Fruit fly (Drosophila melanogaster): ENCODE measurements around the gene Cp7Fc.

Cp7Fc gene

DNA sequence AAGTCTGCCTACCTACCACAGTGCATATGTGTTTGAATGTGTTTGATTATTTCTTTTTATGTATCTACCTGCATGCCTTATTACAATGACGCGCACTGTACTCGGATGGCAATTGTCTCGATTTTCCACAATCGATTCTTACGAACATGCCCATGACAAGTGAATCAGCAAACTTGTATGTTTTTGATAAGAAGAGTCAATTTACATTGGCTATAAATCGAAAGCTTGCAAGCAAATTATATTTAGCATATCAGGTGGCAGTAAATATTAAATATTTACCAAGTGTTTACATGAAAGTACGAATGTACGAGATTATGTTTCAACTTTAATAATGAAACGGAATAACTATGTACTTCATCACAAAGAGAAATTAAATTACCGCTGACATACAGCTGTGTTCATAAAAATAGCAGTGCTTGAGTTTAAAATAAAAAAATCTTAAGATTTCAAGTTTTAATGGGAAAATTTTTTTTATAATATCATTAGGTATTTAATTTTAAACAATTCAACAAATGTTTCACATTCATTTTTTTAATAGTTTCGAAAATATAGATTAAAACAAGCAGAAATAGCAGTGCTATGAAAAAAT, 17.4 kb upstream of the Cp7Fc start (continued):
- TF ChIP-seq Hey (tag; optimal IDR thresholded peaks at IDR 0.05) (no peak), ftz-f1 (GFP tag; optimal IDR thresholded peaks at IDR 0.05) (no peak), stwl (tag; optimal IDR thresholded peaks at IDR 0.05) (no peak), Myb (GFP tag; optimal IDR thresholded peaks at IDR 0.05) (no peak), CG13287 (GFP tag; IDR thresholded peaks at IDR 0.05; ENCODE audit: partially characterized antibody) (no peak), luna (GFP tag; optimal IDR thresholded peaks at IDR 0.05) (no peak), PHDP (tag; optimal IDR thresholded peaks at IDR 0.05) (no peak), hth (optimal IDR thresholded peaks at IDR 0.05) (no peak), dati (GFP tag; IDR thresholded peaks at IDR 0.05) (no peak), nom (GFP tag; optimal IDR thresholded peaks at IDR 0.05) (peak; percentile 54), Blimp-1 (GFP tag; optimal IDR thresholded peaks at IDR 0.05) (peak; percentile 5), CG7745 (tag; optimal IDR thresholded peaks at IDR 0.05) (no peak), CG1233 (GFP tag; optimal IDR thresholded peaks at IDR 0.05) (peak; percentile 2), Atf6 (GFP tag; IDR thresholded peaks at IDR 0.05) (no peak), CG3281 (GFP tag; optimal IDR thresholded peaks at IDR 0.05) (no peak), lab (GFP tag; optimal IDR thresholded peaks at IDR 0.05) (peak; percentile 7), Med (GFP tag) (peak; percentile 0), Opbp (GFP tag; IDR thresholded peaks at IDR 0.05; ENCODE audit: partially characterized antibody) (no peak), bsh (GFP tag; optimal IDR thresholded peaks at IDR 0.05) (peak in 1 of 2 experiments; percentile 19), Mrtf (GFP tag; IDR thresholded peaks at IDR 0.05) (no peak), fd64A (GFP tag; optimal IDR thresholded peaks at IDR 0.05) (no peak), chm (GFP tag; IDR thresholded peaks at IDR 0.05) (no peak), CG43689 (GFP tag; IDR thresholded peaks at IDR 0.05) (no peak), CG6254 (GFP tag; optimal IDR thresholded peaks at IDR 0.05) (no peak), CG11695 (GFP tag; IDR thresholded peaks at IDR 0.05) (0 out of 3 replicates have a peak, but pooled peaks have one; percentile 29), ewg (GFP tag; optimal IDR thresholded peaks at IDR 0.05) (no peak), ac (GFP tag; optimal IDR thresholded peaks at IDR 0.05) (no peak)

DNA sequence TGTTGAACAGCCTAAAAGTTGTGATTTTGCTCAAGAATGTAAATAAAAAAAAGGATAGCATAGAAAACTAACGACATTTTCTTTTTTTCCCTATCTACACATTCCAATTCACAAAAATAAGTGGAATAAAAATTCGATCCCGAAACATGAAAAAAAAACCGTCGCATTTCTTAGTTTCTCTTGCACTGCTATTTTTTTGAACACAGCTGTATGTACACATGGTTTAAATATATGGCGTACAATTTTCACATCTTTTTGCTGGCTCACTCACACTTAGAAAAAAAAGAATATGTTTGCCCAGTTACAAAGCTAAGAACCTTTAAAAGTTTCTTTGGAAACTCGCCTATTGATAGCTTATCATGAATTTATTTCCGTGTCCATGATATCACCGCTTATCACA, 16.7 kb upstream of the Cp7Fc start:
- peak; percentile 17 for TF ChIP-seq zf30C (GFP tag; optimal IDR thresholded peaks at IDR 0.05)
- 0 out of 3 replicates have a peak, but pooled peaks have one; percentile 34 for TF ChIP-seq Mrtf (GFP tag; IDR thresholded peaks at IDR 0.05)
- TF ChIP-seq tio (GFP tag; optimal IDR thresholded peaks at IDR 0.05), result peak; percentile 4
- no peak for TF ChIP-seq CG6654 (GFP tag; optimal IDR thresholded peaks at IDR 0.05)
- no peak for TF ChIP-seq CG31365 (tag; optimal IDR thresholded peaks at IDR 0.05)
- TF ChIP-seq esg (GFP tag; conservative IDR thresholded peaks at IDR 0.05), result no peak
- 0 out of 2 replicates have a peak, but pooled peaks have one; percentile 22 for TF ChIP-seq Xrp1 (GFP tag; IDR thresholded peaks at IDR 0.05)
- TF ChIP-seq CG8478 (optimal IDR thresholded peaks at IDR 0.05), result no peak
- TF ChIP-seq TFAM (GFP tag; optimal IDR thresholded peaks at IDR 0.05), result no peak
- TF ChIP-seq CG11696 (GFP tag; IDR thresholded peaks at IDR 0.05), result peak; percentile 64
- TF ChIP-seq sens (GFP tag), result peak; percentile 21
- TF ChIP-seq row (GFP tag; IDR thresholded peaks at IDR 0.05), result 0 out of 3 replicates have a peak, but pooled peaks have one; percentile 17

DNA sequence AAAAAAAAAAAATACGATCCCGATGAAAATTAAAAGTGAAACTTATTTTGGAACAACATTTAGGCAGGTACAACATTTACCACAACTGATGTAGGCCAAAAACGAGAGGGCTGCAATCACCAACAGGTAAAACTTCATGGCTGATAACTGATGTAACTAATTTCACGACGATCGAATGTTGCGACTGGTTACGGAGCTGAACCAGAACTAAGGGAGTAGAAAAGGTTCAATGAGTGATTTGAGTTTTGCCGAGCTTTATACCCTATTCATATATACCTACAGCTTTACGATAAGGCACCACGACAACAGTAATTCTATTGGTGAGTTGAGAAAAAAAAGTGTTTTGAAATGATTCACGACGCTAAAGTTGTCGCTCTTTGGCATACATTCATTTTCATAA, 16.2 kb upstream of the Cp7Fc start, which contains the start of gene CG15347:
Gene CG15347 (minus strand): TSS at position 213 of the 400 bp plus-strand sequence.
- TF ChIP-seq chm (GFP tag; IDR thresholded peaks at IDR 0.05) (peak; percentile 36; the same call in 1 of the 2 replicates), Pdp1 (GFP tag; optimal IDR thresholded peaks at IDR 0.05) (peak in 1 of 2 experiments; percentile 23), lab (GFP tag; optimal IDR thresholded peaks at IDR 0.05) (peak; percentile 10), CG34376 (GFP tag; optimal IDR thresholded peaks at IDR 0.05) (peak; percentile 34), Dp (GFP tag; optimal IDR thresholded peaks at IDR 0.05) (no peak), exex (tag; optimal IDR thresholded peaks at IDR 0.05) (peak; percentile 40), CG15514 (GFP tag; optimal IDR thresholded peaks at IDR 0.05) (peak; percentile 90), knrl (GFP tag; IDR thresholded peaks at IDR 0.05; ENCODE audit: partially characterized antibody) (no peak), z (GFP tag; IDR thresholded peaks at IDR 0.05) (0 out of 3 replicates have a peak, but pooled peaks have one; percentile 36), grn (GFP tag; optimal IDR thresholded peaks at IDR 0.05) (peak; percentile 9), gt (GFP tag; IDR thresholded peaks at IDR 0.05) (no peak)
